Worm (Caenorhabditis elegans): ENCODE data around the gene atn-1.

DNA sequence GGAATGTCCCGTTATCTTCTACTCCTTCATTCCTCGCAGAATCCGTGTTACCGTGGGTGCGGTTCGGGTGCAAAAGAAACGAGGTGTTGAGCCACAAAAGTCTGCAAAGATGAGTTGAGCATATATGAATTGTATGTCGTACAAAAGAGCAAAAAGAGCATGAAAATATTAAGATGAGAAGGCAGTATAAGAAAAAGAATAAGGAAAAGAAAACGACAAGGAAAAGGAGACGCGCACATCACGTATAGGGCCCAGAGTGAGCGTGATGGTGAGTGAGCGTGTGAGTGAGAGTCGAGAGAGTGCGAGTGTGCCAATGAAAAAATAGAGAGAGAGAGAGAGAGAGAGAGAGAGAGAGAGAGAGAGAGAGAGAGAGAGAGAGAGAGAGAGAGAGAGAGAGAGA is 15.3 kb upstream of the atn-1 start, which contains the start of gene egl-10:
- TF ChIP-seq grh-1 (GFP tag; IDR thresholded peaks at IDR 0.05) = no peak
- TF ChIP-seq mep-1 (tag; optimal IDR thresholded peaks at IDR 0.05) = no peak
